Worm (Caenorhabditis elegans): ENCODE results near the gene E03H12.5.

ce11 chrIV:4969419-4969818 is 7.6 kb upstream of the E03H12.5 start, which contains the start of gene Y9C9A.13:
- TF ChIP-seq lin-13 (tag; optimal IDR thresholded peaks at IDR 0.05) (no peak), lsy-2 (tag; optimal IDR thresholded peaks at IDR 0.05) (no peak), unc-62 (GFP tag; optimal IDR thresholded peaks at IDR 0.05) (no peak), elt-1 (tag; optimal IDR thresholded peaks at IDR 0.05; ENCODE audit: borderline replicate concordance, insufficient read depth) (no peak), nhr-28 (tag; optimal IDR thresholded peaks at IDR 0.05) (no peak)

Measured in whole organism, mixed stage, embryonic.